Worm (Caenorhabditis elegans) whole organism, L3 larva: ENCODE results near the gene cup-4.

Source experiments
- egl-27 ChIP-seq: sonication (generic microtip); optimal IDR thresholded peaks from 4 replicates; lab custom pipeline; 2017; ENCODE audit warnings: missing biosample characterization, missing genetic modification reagents, missing genetic modification characterization
- elt-1 ChIP-seq: fragments of 150-350 bp; optimal IDR thresholded peaks from 2 replicates; lab custom pipeline; 2014; ENCODE audit warnings: missing biosample characterization, missing genetic modification characterization
- elt-3 ChIP-seq, 3 experiments: fragments of 150-350 bp in 1 of 3; sonication (generic microtip) in 2 of 3; optimal IDR thresholded peaks; 2 replicates in 2 of 3; 4 replicates in 1 of 3; lab custom pipeline; 2014 to 2017; ENCODE audit warnings: missing biosample characterization in 3 of 3, missing genetic modification characterization in 3 of 3
- fkh-10 ChIP-seq: sonication (generic microtip); optimal IDR thresholded peaks from 2 replicates; lab custom pipeline; 2017; ENCODE audit warnings: missing biosample characterization, missing genetic modification reagents, missing genetic modification characterization
- fos-1 ChIP-seq: fragments of 150-350 bp; optimal IDR thresholded peaks from 2 replicates; lab custom pipeline; 2014; ENCODE audit warnings: missing biosample characterization, missing genetic modification characterization
- jun-1 ChIP-seq: fragments of 150-350 bp; optimal IDR thresholded peaks from 2 replicates; lab custom pipeline; 2014; ENCODE audit warnings: missing biosample characterization, missing genetic modification reagents, missing genetic modification characterization
- snpc-4 ChIP-seq: fragments of 150-350 bp; optimal IDR thresholded peaks from 2 replicates; lab custom pipeline; 2014; ENCODE audit warnings: missing biosample characterization, missing genetic modification characterization
- zag-1 ChIP-seq: fragments of 150-350 bp; optimal IDR thresholded peaks from 2 replicates; lab custom pipeline; 2014; ENCODE audit warnings: missing biosample characterization, missing genetic modification characterization

- TF ChIP-seq fkh-10 (no peak), elt-3 (tag; optimal IDR thresholded peaks at IDR 0.05; lab: Kevin White, UChicago) (no peak), snpc-4 (no peak), fos-1 (tag; lab: Kevin White, UChicago) (no peak), jun-1 (tag; lab: Kevin White, UChicago) (no peak), zag-1 (tag; lab: Kevin White, UChicago) (no peak), elt-1 (tag; lab: Kevin White, UChicago) (no peak), egl-27 (tag; lab: Kevin White, UChicago) (no peak)
Measured at ce11 chrIII:7894724-7895123, 28.4 kb downstream of the cup-4 start, which contains the start of gene ZK688.4.
